Fruit fly (Drosophila melanogaster) whole organism, prepupa: Measurements from ENCODE around the gene Hsp26.

Experiments used
- Blimp-1 ChIP-seq: fragments of 200-800 bp; sonication (Bioruptor generic); optimal IDR thresholded peaks from 3 replicates; lab custom pipeline; 2017; ENCODE audit warnings: missing biosample characterization, missing genetic modification characterization, mild to moderate bottlenecking, moderate library complexity, missing genetic modification reagents
- CG10631 ChIP-seq: fragments of 200-800 bp; sonication (Bioruptor generic); optimal IDR thresholded peaks from 2 replicates; lab custom pipeline; 2016; ENCODE audit warnings: missing biosample characterization, missing genetic modification characterization
- CG10669 ChIP-seq: fragments of 200-800 bp; sonication (Bioruptor generic); optimal IDR thresholded peaks from 3 replicates; lab custom pipeline; 2018; ENCODE audit warnings: missing biosample characterization, mild to moderate bottlenecking, missing genetic modification characterization, moderate library complexity
- CG11762 ChIP-seq: fragments of 200-800 bp; sonication (Bioruptor generic); optimal IDR thresholded peaks from 3 replicates; lab custom pipeline; 2016; ENCODE audit warnings: missing biosample characterization, missing genetic modification characterization; ENCODE audit not compliant: insufficient read depth
- CG11902 ChIP-seq: fragments of 200-800 bp; sonication (Bioruptor generic); optimal IDR thresholded peaks from 3 replicates; lab custom pipeline; 2016; ENCODE audit warnings: missing biosample characterization, missing genetic modification characterization
- CG1621 ChIP-seq: fragments of 200-800 bp; sonication (Bioruptor generic); optimal IDR thresholded peaks from 3 replicates; lab custom pipeline; 2018; ENCODE audit warnings: missing biosample characterization, mild to moderate bottlenecking, missing genetic modification characterization
- CG16779 ChIP-seq: fragments of 200-800 bp; sonication (Bioruptor generic); optimal IDR thresholded peaks from 3 replicates; lab custom pipeline; 2017; ENCODE audit warnings: missing biosample characterization, mild to moderate bottlenecking, missing genetic modification characterization
- CG3032 ChIP-seq: fragments of 200-800 bp; optimal IDR thresholded peaks from 2 replicates; lab custom pipeline; 2019; ENCODE audit warnings: missing biosample characterization, mild to moderate bottlenecking, missing genetic modification characterization, moderate library complexity
- CG32006 ChIP-seq: fragments of 200-800 bp; sonication (Bioruptor generic); optimal IDR thresholded peaks from 3 replicates; lab custom pipeline; 2017; ENCODE audit warnings: missing biosample characterization, mild to moderate bottlenecking, missing genetic modification characterization
- CG34406 ChIP-seq: fragments of 200-800 bp; sonication (Bioruptor generic); optimal IDR thresholded peaks from 3 replicates; lab custom pipeline; 2016; ENCODE audit warnings: missing biosample characterization, missing genetic modification characterization
- CG3919 ChIP-seq: fragments of 200-800 bp; sonication (Bioruptor generic); optimal IDR thresholded peaks from 3 replicates; lab custom pipeline; 2016; ENCODE audit warnings: missing biosample characterization, missing genetic modification characterization
- CG4318 ChIP-seq: fragments of 200-800 bp; sonication (Bioruptor generic); optimal IDR thresholded peaks from 3 replicates; lab custom pipeline; 2017; ENCODE audit warnings: missing biosample characterization, mild to moderate bottlenecking, missing genetic modification characterization
- CG6276 ChIP-seq: fragments of 200-800 bp; sonication (Bioruptor generic); optimal IDR thresholded peaks from 2 replicates; lab custom pipeline; 2017; ENCODE audit warnings: missing biosample characterization, mild to moderate bottlenecking, missing genetic modification characterization
- CG6792 ChIP-seq: fragments of 200-800 bp; sonication (Bioruptor generic); optimal IDR thresholded peaks from 3 replicates; lab custom pipeline; 2016; ENCODE audit warnings: missing biosample characterization, missing genetic modification characterization
- CG6808 ChIP-seq: fragments of 200-800 bp; sonication (Bioruptor generic); optimal IDR thresholded peaks from 3 replicates; lab custom pipeline; 2017; ENCODE audit warnings: missing biosample characterization, missing genetic modification characterization, mild to moderate bottlenecking, moderate library complexity, missing genetic modification reagents
- CG7368 ChIP-seq: fragments of 200-800 bp; sonication (Bioruptor generic); optimal IDR thresholded peaks from 3 replicates; lab custom pipeline; 2016; ENCODE audit warnings: missing biosample characterization, missing genetic modification characterization
- CG8119 ChIP-seq: fragments of 200-800 bp; sonication (Bioruptor generic); IDR thresholded peaks from 3 replicates; pipeline ENCODE4 v1.3.6; 2022; ENCODE audit warnings: missing biosample characterization, missing genetic modification characterization
- CG8319 ChIP-seq: fragments of 200-800 bp; sonication (Bioruptor generic); optimal IDR thresholded peaks from 3 replicates; lab custom pipeline; 2016; ENCODE audit warnings: missing biosample characterization, missing genetic modification characterization
- CG8632 ChIP-seq: fragments of 200-800 bp; sonication (Bioruptor generic); optimal IDR thresholded peaks from 3 replicates; lab custom pipeline; 2016; ENCODE audit warnings: missing biosample characterization, missing genetic modification characterization
- CG9139 ChIP-seq: fragments of 200-800 bp; sonication (Bioruptor generic); optimal IDR thresholded peaks from 3 replicates; lab custom pipeline; 2017; ENCODE audit warnings: missing biosample characterization, mild to moderate bottlenecking, missing genetic modification characterization
- Eip75B ChIP-seq: fragments of 200-800 bp; sonication (Bioruptor generic); optimal IDR thresholded peaks from 3 replicates; lab custom pipeline; 2016; ENCODE audit warnings: missing biosample characterization, missing genetic modification characterization
- Eip78C ChIP-seq: fragments of 200-800 bp; sonication (Bioruptor generic); peaks from one replicate; lab custom pipeline; 2016; ENCODE audit warnings: missing biosample characterization, missing genetic modification characterization
- Eip93F ChIP-seq: fragments of 200-800 bp; sonication (Bioruptor generic); optimal IDR thresholded peaks from 2 replicates; lab custom pipeline; 2016; ENCODE audit warnings: missing biosample characterization, mild to moderate bottlenecking, missing genetic modification characterization
- Ets21C ChIP-seq: fragments of 200-800 bp; sonication (Bioruptor generic); optimal IDR thresholded peaks from 3 replicates; lab custom pipeline; 2016; ENCODE audit warnings: missing biosample characterization, missing genetic modification characterization
- Ets96B ChIP-seq: fragments of 200-800 bp; optimal IDR thresholded peaks from 2 replicates; lab custom pipeline; 2019; ENCODE audit warnings: missing biosample characterization, mild to moderate bottlenecking, missing genetic modification characterization, moderate library complexity
- Gug ChIP-seq: fragments of 200-800 bp; sonication (Bioruptor generic); IDR thresholded peaks from 2 replicates; pipeline ENCODE4 v1.3.6; 2022; ENCODE audit warnings: missing biosample characterization, missing genetic modification characterization
- Hr38 ChIP-seq: sonication (Bioruptor generic); optimal IDR thresholded peaks from 2 replicates; lab custom pipeline; 2016; ENCODE audit warnings: missing biosample characterization, missing genetic modification characterization
- Hr39 ChIP-seq: fragments of 200-800 bp; sonication (Bioruptor generic); optimal IDR thresholded peaks from 2 replicates; lab custom pipeline; 2016; ENCODE audit warnings: missing biosample characterization, missing genetic modification characterization
- Hr4 ChIP-seq: fragments of 200-800 bp; sonication (Bioruptor generic); optimal IDR thresholded peaks from 3 replicates; lab custom pipeline; 2016; ENCODE audit warnings: missing biosample characterization, missing genetic modification characterization
- Met ChIP-seq: fragments of 200-800 bp; sonication (Bioruptor generic); optimal IDR thresholded peaks from 3 replicates; lab custom pipeline; 2016; ENCODE audit warnings: missing biosample characterization, missing genetic modification characterization
- OdsH ChIP-seq: fragments of 200-800 bp; sonication (Bioruptor generic); optimal IDR thresholded peaks from 3 replicates; lab custom pipeline; 2016; ENCODE audit warnings: missing biosample characterization, missing genetic modification characterization
- Sox102F ChIP-seq: fragments of 200-800 bp; sonication (Bioruptor generic); optimal IDR thresholded peaks from 2 replicates; lab custom pipeline; 2016; ENCODE audit warnings: missing biosample characterization, mild to moderate bottlenecking, missing genetic modification characterization
- Sox15 ChIP-seq: fragments of 200-800 bp; sonication (Bioruptor generic); optimal IDR thresholded peaks from 3 replicates; lab custom pipeline; 2016; ENCODE audit warnings: missing biosample characterization, missing genetic modification characterization
- achi ChIP-seq: fragments of 200-800 bp; sonication (Bioruptor generic); optimal IDR thresholded peaks from 3 replicates; lab custom pipeline; 2016; ENCODE audit warnings: missing biosample characterization, missing genetic modification characterization
- acj6 ChIP-seq: fragments of 200-800 bp; sonication (Bioruptor generic); optimal IDR thresholded peaks from 3 replicates; lab custom pipeline; 2016; ENCODE audit warnings: missing biosample characterization, missing genetic modification characterization
- cyc ChIP-seq: fragments of 200-800 bp; sonication (Bioruptor generic); optimal IDR thresholded peaks from 3 replicates; lab custom pipeline; 2016; ENCODE audit warnings: missing biosample characterization, missing genetic modification characterization
- dac ChIP-seq: fragments of 200-800 bp; sonication (Bioruptor generic); optimal IDR thresholded peaks from 2 replicates; lab custom pipeline; 2017; ENCODE audit warnings: missing biosample characterization, mild to moderate bottlenecking, missing genetic modification characterization
- dsx ChIP-seq: fragments of 200-800 bp; optimal IDR thresholded peaks from 3 replicates; lab custom pipeline; 2019; ENCODE audit warnings: missing biosample characterization, mild to moderate bottlenecking, missing genetic modification characterization, moderate library complexity; ENCODE audit not compliant: poor library complexity, severe bottlenecking
- esn ChIP-seq: fragments of 200-800 bp; sonication (Bioruptor generic); optimal IDR thresholded peaks from 2 replicates; lab custom pipeline; 2016; ENCODE audit warnings: missing biosample characterization, mild to moderate bottlenecking, missing genetic modification characterization, moderate library complexity
- fd85E ChIP-seq: fragments of 200-800 bp; sonication (Bioruptor generic); optimal IDR thresholded peaks from 3 replicates; lab custom pipeline; 2016; ENCODE audit warnings: missing biosample characterization, missing genetic modification characterization
- fkh ChIP-seq: fragments of 200-800 bp; sonication (Bioruptor generic); optimal IDR thresholded peaks from 3 replicates; lab custom pipeline; 2017; ENCODE audit warnings: missing biosample characterization, mild to moderate bottlenecking, missing genetic modification characterization, moderate library complexity
- lz ChIP-seq: fragments of 200-800 bp; sonication (Bioruptor generic); optimal IDR thresholded peaks from 3 replicates; lab custom pipeline; 2016; ENCODE audit warnings: missing biosample characterization, missing genetic modification characterization
- net ChIP-seq: fragments of 200-800 bp; sonication (Bioruptor generic); optimal IDR thresholded peaks from 3 replicates; lab custom pipeline; 2016; ENCODE audit warnings: missing biosample characterization, missing genetic modification characterization
- pdm3 ChIP-seq: fragments of 200-800 bp; sonication (Bioruptor generic); optimal IDR thresholded peaks from 3 replicates; lab custom pipeline; 2016; ENCODE audit warnings: missing biosample characterization, missing genetic modification characterization
- salr ChIP-seq, 2 experiments: fragments of 200-800 bp; sonication (Bioruptor generic); optimal IDR thresholded peaks; 3 replicates each; lab custom pipeline; 2016 to 2018; ENCODE audit warnings: missing biosample characterization in 2 of 2, missing genetic modification characterization in 2 of 2, mild to moderate bottlenecking in 1 of 2
- ss ChIP-seq, 2 experiments: fragments of 200-800 bp; sonication (Bioruptor generic); optimal IDR thresholded peaks; 2 replicates in 1 of 2; 3 replicates in 1 of 2; lab custom pipeline; 2017 to 2018; ENCODE audit warnings: mild to moderate bottlenecking in 2 of 2, missing biosample characterization in 2 of 2, missing genetic modification characterization in 2 of 2, moderate library complexity in 1 of 2
- svp ChIP-seq: fragments of 200-800 bp; sonication (Bioruptor generic); peaks from one replicate; lab custom pipeline; 2016; ENCODE audit warnings: missing biosample characterization, missing genetic modification characterization
- topi ChIP-seq: fragments of 200-800 bp; sonication (Bioruptor generic); optimal IDR thresholded peaks from 3 replicates; lab custom pipeline; 2016; ENCODE audit warnings: missing biosample characterization, missing genetic modification characterization

Hsp26 gene

dm6 chr3L:9340232-9340631 is 37.0 kb downstream of the Hsp26 start (continued):
- TF ChIP-seq CG7368 (GFP tag; lab: Kevin White, UChicago) (no peak), CG8319 (no peak), esn (GFP tag; lab: Kevin White, UChicago) (no peak), CG11902 (GFP tag; lab: Kevin White, UChicago) (no peak), CG6276 (GFP tag; lab: Kevin White, UChicago) (peak; percentile 6), Sox102F (GFP tag; lab: Kevin White, UChicago) (peak; percentile 28), Met (GFP tag; lab: Kevin White, UChicago) (no peak), fkh (no peak), dac (GFP tag; lab: Kevin White, UChicago) (no peak), achi (GFP tag; lab: Kevin White, UChicago) (peak; percentile 0), CG1621 (no peak), Ets96B (no peak), fd85E (GFP tag; lab: Kevin White, UChicago) (no peak), CG16779 (tag; lab: Kevin White, UChicago) (no peak), CG3919 (GFP tag; lab: Kevin White, UChicago) (no peak), CG4318 (GFP tag; lab: Kevin White, UChicago) (no peak), Hr39 (GFP tag; lab: Kevin White, UChicago) (no peak), Hr38 (no peak), lz (GFP tag; lab: Kevin White, UChicago) (no peak), CG3032 (tag; lab: Kevin White, UChicago) (no peak), Blimp-1 (GFP tag; lab: Kevin White, UChicago) (no peak), acj6 (no peak), Eip78C (GFP tag; lab: Kevin White, UChicago) (peak; percentile 60)

DNA sequence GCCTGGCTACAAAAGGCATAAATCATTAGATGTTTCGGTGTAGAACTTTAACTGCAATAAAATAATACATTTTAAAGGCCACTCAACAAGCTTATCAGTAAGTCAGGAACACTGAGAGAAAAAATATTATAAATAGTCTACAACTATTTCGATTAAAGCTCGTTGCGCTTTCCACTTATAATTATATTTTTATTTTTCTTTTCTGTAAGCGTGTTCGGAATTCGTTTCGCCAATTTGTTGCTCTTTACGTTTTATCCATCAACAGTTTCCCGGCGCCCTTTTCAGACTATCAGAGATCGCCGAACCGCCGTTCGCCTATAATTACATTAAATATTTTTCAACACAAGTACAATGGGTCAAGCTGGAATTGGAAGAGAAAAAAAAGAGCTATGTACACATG is 38.2 kb downstream of the Hsp26 start:
- no peak for TF ChIP-seq CG8319
- peak; percentile 7 for TF ChIP-seq CG6276 (GFP tag; lab: Kevin White, UChicago)
- TF ChIP-seq Eip75B (GFP tag; lab: Kevin White, UChicago), result no peak
- no peak for TF ChIP-seq CG10669 (GFP tag; lab: Kevin White, UChicago)
- no peak for TF ChIP-seq CG10631 (GFP tag; lab: Kevin White, UChicago)
- TF ChIP-seq CG9139 (GFP tag; lab: Kevin White, UChicago), result no peak
- TF ChIP-seq ss (GFP tag; optimal IDR thresholded peaks at IDR 0.05; lab: Kevin White, UChicago), result no peak
- TF ChIP-seq Gug (GFP tag; lab: Robert Waterston, UW), result peak; percentile 12; the same call in 1 of the 2 replicates
- no peak for TF ChIP-seq CG8632
- peak; percentile 7 for TF ChIP-seq Sox15 (GFP tag; lab: Kevin White, UChicago)
- no peak for TF ChIP-seq fd85E (GFP tag; lab: Kevin White, UChicago)
- no peak for TF ChIP-seq fkh
- no peak for TF ChIP-seq Ets21C (GFP tag; lab: Kevin White, UChicago)
- peak; percentile 69 for TF ChIP-seq svp
- TF ChIP-seq OdsH (GFP tag; lab: Kevin White, UChicago), result peak; percentile 19
- TF ChIP-seq topi (GFP tag; lab: Kevin White, UChicago), result no peak
- peak; percentile 34 for TF ChIP-seq CG11762 (GFP tag; lab: Kevin White, UChicago)
- no peak for TF ChIP-seq CG6808 (GFP tag; lab: Kevin White, UChicago)
- TF ChIP-seq CG6792 (GFP tag; lab: Kevin White, UChicago), result no peak
- TF ChIP-seq CG34406 (GFP tag; lab: Kevin White, UChicago), result no peak
- TF ChIP-seq net (GFP tag; lab: Kevin White, UChicago), result peak; percentile 11
- TF ChIP-seq esn (GFP tag; lab: Kevin White, UChicago), result no peak
- no peak for TF ChIP-seq Ets96B
- TF ChIP-seq CG16779 (tag; lab: Kevin White, UChicago), result no peak
- TF ChIP-seq CG8119 (GFP tag; lab: Robert Waterston, UW), result peak; percentile 21; the same call in 1 of the 3 replicates
- no peak for TF ChIP-seq dsx (GFP tag; lab: Kevin White, UChicago)
- no peak for TF ChIP-seq Sox102F (GFP tag; lab: Kevin White, UChicago)
- TF ChIP-seq acj6, result peak; percentile 20
- TF ChIP-seq pdm3, result peak; percentile 45
- TF ChIP-seq CG32006 (GFP tag; lab: Kevin White, UChicago), result peak; percentile 18
- peak; percentile 23 for TF ChIP-seq Hr4 (GFP tag; lab: Kevin White, UChicago)
- no peak for TF ChIP-seq CG1621
- TF ChIP-seq cyc, result no peak
- TF ChIP-seq Blimp-1 (GFP tag; lab: Kevin White, UChicago), result no peak
- no peak for TF ChIP-seq Hr38
- TF ChIP-seq Eip93F, result no peak
- no peak for TF ChIP-seq Met (GFP tag; lab: Kevin White, UChicago)
- TF ChIP-seq CG3032 (tag; lab: Kevin White, UChicago), result no peak
- TF ChIP-seq achi (GFP tag; lab: Kevin White, UChicago), result no peak
- no peak for TF ChIP-seq dac (GFP tag; lab: Kevin White, UChicago)
- TF ChIP-seq CG3919 (GFP tag; lab: Kevin White, UChicago), result no peak
- TF ChIP-seq salr (GFP tag; optimal IDR thresholded peaks at IDR 0.05; lab: Kevin White, UChicago), result no peak
